Worm (Caenorhabditis elegans) whole organism, L3 larva: ENCODE results near the gene epg-7.

Experiments
- ZK546.5 ChIP-seq: sonication (generic microtip); optimal IDR thresholded peaks from 2 replicates; lab custom pipeline; 2017; ENCODE audit warnings: missing biosample characterization, missing genetic modification characterization
- aly-2 ChIP-seq: fragments of 150-350 bp; optimal IDR thresholded peaks from 2 replicates; lab custom pipeline; 2014; ENCODE audit warnings: missing biosample characterization, missing genetic modification characterization
- ama-1 ChIP-seq: fragments of 150-350 bp; optimal IDR thresholded peaks from 2 replicates; lab custom pipeline; 2018
- ceh-28 ChIP-seq: fragments of 150-350 bp; optimal IDR thresholded peaks from 2 replicates; lab custom pipeline; 2014; ENCODE audit warnings: missing biosample characterization, missing genetic modification reagents, missing genetic modification characterization
- ceh-9 ChIP-seq: sonication (generic microtip); optimal IDR thresholded peaks from 2 replicates; lab custom pipeline; 2018; ENCODE audit warnings: missing biosample characterization, missing genetic modification characterization
- daf-12 ChIP-seq: fragments of 150-350 bp; optimal IDR thresholded peaks from 2 replicates; lab custom pipeline; 2014; ENCODE audit warnings: missing biosample characterization, missing genetic modification reagents, missing genetic modification characterization
- egl-27 ChIP-seq: sonication (generic microtip); optimal IDR thresholded peaks from 4 replicates; lab custom pipeline; 2017; ENCODE audit warnings: missing biosample characterization, missing genetic modification reagents, missing genetic modification characterization
- egl-5 ChIP-seq: fragments of 150-350 bp; optimal IDR thresholded peaks from 2 replicates; lab custom pipeline; 2017; ENCODE audit warnings: missing biosample characterization, missing genetic modification reagents, missing genetic modification characterization, inconsistent platforms
- elt-1 ChIP-seq: fragments of 150-350 bp; optimal IDR thresholded peaks from 2 replicates; lab custom pipeline; 2014; ENCODE audit warnings: missing biosample characterization, missing genetic modification characterization
- elt-2 ChIP-seq: sonication (generic microtip); optimal IDR thresholded peaks from 2 replicates; lab custom pipeline; 2016; ENCODE audit warnings: missing genetic modification reagents, mild to moderate bottlenecking, missing genetic modification characterization, missing compliant biosample characterization
- eor-1 ChIP-seq, 2 experiments: fragments of 150-350 bp; optimal IDR thresholded peaks; 2 replicates each; lab custom pipeline; 2014 to 2018; ENCODE audit warnings: missing biosample characterization in 2 of 2, missing genetic modification characterization in 2 of 2
- fkh-10 ChIP-seq: sonication (generic microtip); optimal IDR thresholded peaks from 2 replicates; lab custom pipeline; 2017; ENCODE audit warnings: missing biosample characterization, missing genetic modification reagents, missing genetic modification characterization
- fos-1 ChIP-seq: fragments of 150-350 bp; optimal IDR thresholded peaks from 2 replicates; lab custom pipeline; 2014; ENCODE audit warnings: missing biosample characterization, missing genetic modification characterization
- hmg-11 ChIP-seq: sonication (generic microtip); optimal IDR thresholded peaks from 2 replicates; lab custom pipeline; 2016; ENCODE audit warnings: missing genetic modification characterization, missing compliant biosample characterization
- jun-1 ChIP-seq: fragments of 150-350 bp; optimal IDR thresholded peaks from 2 replicates; lab custom pipeline; 2014; ENCODE audit warnings: missing biosample characterization, missing genetic modification reagents, missing genetic modification characterization
- lin-39 ChIP-seq: fragments of 150-350 bp; optimal IDR thresholded peaks from 2 replicates; lab custom pipeline; 2018; ENCODE audit warnings: missing biosample characterization, missing genetic modification reagents, missing genetic modification characterization
- lsy-12 ChIP-seq: sonication (generic microtip); optimal IDR thresholded peaks from 2 replicates; lab custom pipeline; 2016; ENCODE audit warnings: mild to moderate bottlenecking, missing genetic modification characterization, missing compliant biosample characterization
- mdl-1 ChIP-seq: fragments of 150-350 bp; optimal IDR thresholded peaks from 2 replicates; lab custom pipeline; 2014; ENCODE audit warnings: missing biosample characterization, missing genetic modification characterization
- nfya-1 ChIP-seq: sonication (generic microtip); optimal IDR thresholded peaks from 2 replicates; lab custom pipeline; 2017; ENCODE audit warnings: missing genetic modification characterization, mild to moderate bottlenecking, missing compliant biosample characterization, antibody characterized with exemption, moderate library complexity; ENCODE audit not compliant: insufficient read depth
- nhr-11 ChIP-seq: fragments of 150-350 bp; optimal IDR thresholded peaks from 2 replicates; lab custom pipeline; 2014; ENCODE audit warnings: missing biosample characterization, missing genetic modification characterization
- nhr-12 ChIP-seq: fragments of 150-350 bp; optimal IDR thresholded peaks from 2 replicates; lab custom pipeline; 2014; ENCODE audit warnings: missing biosample characterization, missing genetic modification characterization
- nhr-23 ChIP-seq: fragments of 150-350 bp; optimal IDR thresholded peaks from 2 replicates; lab custom pipeline; 2014; ENCODE audit warnings: missing biosample characterization, missing genetic modification reagents, missing genetic modification characterization
- nhr-237 ChIP-seq: fragments of 150-350 bp; optimal IDR thresholded peaks from 2 replicates; lab custom pipeline; 2014; ENCODE audit warnings: missing biosample characterization, missing genetic modification characterization
- nhr-25 ChIP-seq: sonication (generic microtip); optimal IDR thresholded peaks from 2 replicates; lab custom pipeline; 2017; ENCODE audit warnings: missing biosample characterization, missing genetic modification characterization
- nhr-28 ChIP-seq: fragments of 150-350 bp; optimal IDR thresholded peaks from 2 replicates; lab custom pipeline; 2014; ENCODE audit warnings: missing biosample characterization, missing genetic modification characterization
- nhr-67 ChIP-seq: fragments of 150-350 bp; optimal IDR thresholded peaks from 2 replicates; lab custom pipeline; 2014; ENCODE audit warnings: missing biosample characterization, missing genetic modification characterization
- nhr-76 ChIP-seq: fragments of 150-350 bp; sonication (generic microtip); optimal IDR thresholded peaks from 5 replicates; lab custom pipeline; 2014; ENCODE audit warnings: missing biosample characterization, missing genetic modification characterization
- nhr-77 ChIP-seq: fragments of 150-350 bp; optimal IDR thresholded peaks from 2 replicates; lab custom pipeline; 2014; ENCODE audit warnings: missing biosample characterization, missing genetic modification characterization
- pha-4 ChIP-seq: fragments of 150-350 bp; optimal IDR thresholded peaks from 2 replicates; lab custom pipeline; 2014; ENCODE audit warnings: missing biosample characterization, missing genetic modification reagents, missing genetic modification characterization
- pqm-1 ChIP-seq: fragments of 150-350 bp; optimal IDR thresholded peaks from 2 replicates; lab custom pipeline; 2017; ENCODE audit warnings: missing biosample characterization, missing genetic modification characterization, inconsistent platforms
- sea-2 ChIP-seq: fragments of 150-350 bp; sonication (generic microtip); optimal IDR thresholded peaks from 4 replicates; lab custom pipeline; 2014; ENCODE audit warnings: missing biosample characterization, missing genetic modification reagents, missing genetic modification characterization
- skn-1 ChIP-seq: fragments of 150-350 bp; optimal IDR thresholded peaks from 2 replicates; lab custom pipeline; 2014; ENCODE audit warnings: missing biosample characterization, missing genetic modification characterization
- ztf-4 ChIP-seq: fragments of 150-350 bp; optimal IDR thresholded peaks from 2 replicates; lab custom pipeline; 2014; ENCODE audit warnings: missing biosample characterization, missing genetic modification characterization

Gene epg-7

DNA sequence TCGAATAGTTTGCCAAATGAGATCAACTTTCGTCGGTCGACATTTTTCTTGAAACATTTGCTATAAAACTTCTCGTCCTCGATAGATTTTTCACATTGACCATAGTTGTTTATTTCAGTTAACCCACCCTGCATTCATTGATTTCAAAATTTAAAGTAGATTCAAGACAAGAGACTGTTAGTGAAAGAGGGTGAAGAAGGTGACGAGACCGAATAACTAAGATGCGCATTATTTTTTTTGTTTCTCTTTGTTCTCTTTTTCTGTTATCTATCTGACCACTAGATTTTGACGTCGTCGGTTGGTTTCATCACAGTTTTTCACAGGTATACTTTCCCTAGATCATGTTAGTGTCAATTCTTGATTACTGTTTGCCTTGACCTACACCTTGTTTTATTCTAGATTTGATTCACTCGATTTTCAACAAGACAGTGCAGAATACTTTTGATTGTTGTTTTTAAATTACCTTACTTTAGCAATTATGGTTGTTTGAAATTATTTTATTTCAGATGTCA, 3.8 kb upstream of the epg-7 start, which contains the start of gene ttr-30:
Gene ttr-30, plus strand, starts transcription at position 265 of the 512 bp plus-strand sequence.
- TF ChIP-seq nhr-25 (peak; percentile 38), elt-1 (peak; percentile 48), nhr-28 (tag; lab: Kevin White, UChicago) (no peak), nhr-23 (tag; lab: Kevin White, UChicago) (peak; percentile 75)
- TF ChIP-seq, all 47 proteins: peak for 3

DNA sequence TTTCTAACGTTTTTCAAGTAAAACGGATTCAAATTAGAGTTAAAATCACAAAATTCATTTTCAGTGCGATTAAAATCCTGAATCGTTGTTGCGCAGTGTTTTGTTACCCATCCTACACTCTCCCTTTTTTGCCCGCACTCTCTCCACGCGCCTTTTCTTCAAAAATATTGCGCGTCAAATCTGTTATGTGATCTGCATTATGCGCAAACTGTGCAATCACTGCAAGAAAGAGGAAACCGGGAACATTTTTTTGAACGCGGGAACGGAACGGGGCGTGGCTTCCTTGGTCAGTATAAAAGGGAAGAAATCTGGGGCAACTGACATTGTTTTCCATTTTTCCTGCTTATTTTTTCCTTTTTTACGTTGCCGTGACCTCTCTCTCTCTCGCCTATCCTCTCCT, 5.9 kb downstream of the epg-7 start:
- TF ChIP-seq aly-2 (tag; lab: Kevin White, UChicago) (no peak), nhr-76 (tag; lab: Kevin White, UChicago) (no peak), nhr-237 (tag; lab: Kevin White, UChicago) (no peak), mdl-1 (tag; lab: Kevin White, UChicago) (no peak), pha-4 (tag; lab: Kevin White, UChicago) (peak; percentile 10), hmg-11 (tag; lab: Kevin White, UChicago) (peak; percentile 17), ztf-4 (tag; lab: Kevin White, UChicago) (no peak), nhr-25 (no peak), fkh-10 (GFP tag; lab: Kevin White, UChicago) (no peak), ama-1 (lab: Kevin White, UChicago) (no peak), ceh-9 (tag; lab: Kevin White, UChicago) (no peak), nhr-67 (tag; lab: Kevin White, UChicago) (no peak), elt-1 (peak; percentile 22), nhr-28 (tag; lab: Kevin White, UChicago) (no peak), nfya-1 (tag; lab: Kevin White, UChicago) (peak; percentile 2)

DNA sequence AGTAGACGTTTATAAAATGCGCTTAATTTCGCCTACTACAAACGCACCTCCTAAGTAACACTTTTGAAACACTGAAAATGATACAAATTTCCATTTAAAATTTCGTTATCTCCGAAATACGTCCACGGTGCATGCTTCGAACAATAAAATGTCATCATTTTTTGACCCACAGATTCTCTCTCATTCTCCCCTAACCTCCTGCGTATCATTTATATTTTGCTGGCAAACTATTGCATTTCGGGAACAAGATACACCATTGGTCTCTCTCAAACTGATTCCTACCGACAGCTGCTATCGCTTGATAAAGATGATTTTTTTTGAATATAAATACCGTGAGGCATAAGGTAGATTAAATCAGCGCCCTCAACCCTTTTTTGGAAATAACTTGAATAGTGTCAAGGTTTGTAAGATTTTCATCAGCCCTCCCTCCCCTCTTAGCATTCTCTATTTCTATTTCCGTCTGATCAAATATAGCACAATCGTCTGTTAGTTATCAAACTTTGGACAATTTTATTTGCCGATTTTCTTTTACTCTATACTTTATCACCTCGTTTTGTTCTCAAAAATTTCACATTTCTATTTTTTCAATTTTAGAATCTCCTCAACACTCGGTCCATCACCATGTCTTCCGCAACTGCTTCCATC, 6.5 kb downstream of the epg-7 start, which contains the start of gene C07D8.6:
Gene C07D8.6, plus strand, starts transcription at position 595 of the 645 bp plus-strand sequence.
- no peak for TF ChIP-seq ZK546.5 (tag; lab: Kevin White, UChicago)
- peak; percentile 92 for TF ChIP-seq pqm-1 (tag; lab: Kevin White, UChicago)
- TF ChIP-seq ama-1 (lab: Kevin White, UChicago), result no peak
- peak; percentile 36 for TF ChIP-seq nfya-1 (tag; lab: Kevin White, UChicago)
- peak; percentile 8 for TF ChIP-seq nhr-77
- TF ChIP-seq pha-4 (tag; lab: Kevin White, UChicago), result peak; percentile 26
- peak; percentile 26 for TF ChIP-seq jun-1 (tag; lab: Kevin White, UChicago)
- TF ChIP-seq elt-2 (tag; lab: Kevin White, UChicago), result peak; percentile 97
- peak; percentile 88 for TF ChIP-seq skn-1
- no peak for TF ChIP-seq nhr-28 (tag; lab: Kevin White, UChicago)
- no peak for TF ChIP-seq ceh-28 (tag; lab: Kevin White, UChicago)
- TF ChIP-seq fkh-10 (GFP tag; lab: Kevin White, UChicago), result no peak
- no peak for TF ChIP-seq nhr-237 (tag; lab: Kevin White, UChicago)
- no peak for TF ChIP-seq lsy-12 (tag; lab: Kevin White, UChicago)
- TF ChIP-seq nhr-76 (tag; lab: Kevin White, UChicago), result no peak
- no peak for TF ChIP-seq nhr-12 (tag; lab: Kevin White, UChicago)
- TF ChIP-seq, all 47 proteins: peak for 7

DNA sequence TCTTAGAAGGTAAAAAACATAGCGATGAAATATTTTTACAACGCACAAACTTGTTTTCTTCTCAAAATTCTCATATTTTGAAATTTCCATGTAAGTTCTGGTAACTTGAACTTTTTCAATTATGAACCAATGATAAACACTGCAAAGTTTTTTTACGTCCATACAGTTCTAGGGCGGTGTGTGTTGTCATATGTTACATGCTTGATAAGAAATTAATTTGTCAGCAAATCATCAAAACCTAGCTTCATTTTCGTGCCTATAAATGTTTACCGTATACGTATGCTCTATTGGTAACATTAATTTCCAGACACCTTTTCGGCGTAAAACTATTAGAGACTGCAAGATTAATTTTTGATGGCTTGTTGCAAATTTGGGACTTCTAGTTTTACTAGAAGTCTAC, 8.7 kb downstream of the epg-7 start:
- TF ChIP-seq sea-2 (GFP tag; lab: Kevin White, UChicago), result no peak
- no peak for TF ChIP-seq nhr-76 (tag; lab: Kevin White, UChicago)
- TF ChIP-seq nhr-77, result no peak
- no peak for TF ChIP-seq daf-12 (tag; lab: Kevin White, UChicago)
- TF ChIP-seq lin-39 (tag; lab: Kevin White, UChicago), result no peak
- no peak for TF ChIP-seq egl-27 (tag; lab: Kevin White, UChicago)
- peak; percentile 60 for TF ChIP-seq elt-2 (tag; lab: Kevin White, UChicago)
- TF ChIP-seq nhr-12 (tag; lab: Kevin White, UChicago), result no peak
- no peak for TF ChIP-seq fos-1 (tag; lab: Kevin White, UChicago)
- TF ChIP-seq skn-1, result peak; percentile 59
- no peak for TF ChIP-seq pqm-1 (tag; lab: Kevin White, UChicago)
- peak; percentile 30 for TF ChIP-seq pha-4 (tag; lab: Kevin White, UChicago)

DNA sequence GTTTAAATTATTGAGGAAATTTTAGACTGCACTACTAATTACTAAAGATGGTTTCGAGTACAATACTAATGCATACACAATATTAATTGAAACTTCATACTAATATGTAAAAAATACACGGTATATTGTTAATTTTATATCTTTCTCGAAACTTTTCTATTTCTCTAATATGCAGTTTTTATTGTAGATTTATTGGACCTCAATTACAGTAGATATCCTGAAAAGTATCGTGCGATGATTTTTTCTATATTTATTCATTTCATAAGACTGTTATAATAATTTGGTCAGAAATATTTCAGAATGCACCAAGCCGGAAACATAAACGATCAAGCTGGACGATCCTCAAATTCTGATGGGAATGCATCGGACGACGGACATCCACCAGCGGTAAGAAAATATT, 9.2 kb downstream of the epg-7 start, which contains the start of gene C07D8.5:
Gene C07D8.5, plus strand, starts transcription at position 301 of the 400 bp plus-strand sequence.
- no peak for TF ChIP-seq aly-2 (tag; lab: Kevin White, UChicago)
- no peak for TF ChIP-seq eor-1 (tag; optimal IDR thresholded peaks at IDR 0.05; lab: Kevin White, UChicago)
- TF ChIP-seq ZK546.5 (tag; lab: Kevin White, UChicago), result no peak
- no peak for TF ChIP-seq lsy-12 (tag; lab: Kevin White, UChicago)
- no peak for TF ChIP-seq egl-5 (tag; lab: Kevin White, UChicago)
- TF ChIP-seq fos-1 (tag; lab: Kevin White, UChicago), result no peak
- no peak for TF ChIP-seq nhr-11 (tag; lab: Kevin White, UChicago)
- no peak for TF ChIP-seq mdl-1 (tag; lab: Kevin White, UChicago)
- TF ChIP-seq ztf-4 (tag; lab: Kevin White, UChicago), result no peak
- no peak for TF ChIP-seq skn-1
